Fruit fly (Drosophila melanogaster) whole organism, prepupa: Measurements from ENCODE around the gene CG7916.

Source experiments
- Blimp-1 ChIP-seq: fragments of 200-800 bp; sonication (Bioruptor generic); optimal IDR thresholded peaks from 3 replicates; lab custom pipeline; 2017; ENCODE audit warnings: missing biosample characterization, missing genetic modification characterization, mild to moderate bottlenecking, moderate library complexity, missing genetic modification reagents
- CG10631 ChIP-seq: fragments of 200-800 bp; sonication (Bioruptor generic); optimal IDR thresholded peaks from 2 replicates; lab custom pipeline; 2016; ENCODE audit warnings: missing biosample characterization, missing genetic modification characterization
- CG11294 ChIP-seq: fragments of 200-800 bp; sonication (Bioruptor generic); IDR thresholded peaks from 2 replicates; pipeline ENCODE4 v1.3.6; 2022; ENCODE audit warnings: missing biosample characterization, missing genetic modification characterization
- CG11902 ChIP-seq: fragments of 200-800 bp; sonication (Bioruptor generic); optimal IDR thresholded peaks from 3 replicates; lab custom pipeline; 2016; ENCODE audit warnings: missing biosample characterization, missing genetic modification characterization
- CG15336 ChIP-seq: fragments of 200-800 bp; sonication (Bioruptor generic); IDR thresholded peaks from 2 replicates; pipeline ENCODE4 v1.3.6; 2022; ENCODE audit warnings: missing biosample characterization, missing genetic modification characterization
- CG31627 ChIP-seq: fragments of 200-800 bp; sonication (Bioruptor generic); optimal IDR thresholded peaks from 3 replicates; lab custom pipeline; 2016; ENCODE audit warnings: missing biosample characterization, missing genetic modification characterization
- CG34406 ChIP-seq: fragments of 200-800 bp; sonication (Bioruptor generic); optimal IDR thresholded peaks from 3 replicates; lab custom pipeline; 2016; ENCODE audit warnings: missing biosample characterization, missing genetic modification characterization
- CG6163 ChIP-seq: fragments of 200-800 bp; sonication (Bioruptor generic); IDR thresholded peaks from 3 replicates; pipeline ENCODE4 v1.3.6; 2022; ENCODE audit warnings: missing biosample characterization, missing genetic modification characterization
- CG6276 ChIP-seq: fragments of 200-800 bp; sonication (Bioruptor generic); optimal IDR thresholded peaks from 2 replicates; lab custom pipeline; 2017; ENCODE audit warnings: missing biosample characterization, mild to moderate bottlenecking, missing genetic modification characterization
- CG6792 ChIP-seq: fragments of 200-800 bp; sonication (Bioruptor generic); optimal IDR thresholded peaks from 3 replicates; lab custom pipeline; 2016; ENCODE audit warnings: missing biosample characterization, missing genetic modification characterization
- CG6808 ChIP-seq: fragments of 200-800 bp; sonication (Bioruptor generic); optimal IDR thresholded peaks from 3 replicates; lab custom pipeline; 2017; ENCODE audit warnings: missing biosample characterization, missing genetic modification characterization, mild to moderate bottlenecking, moderate library complexity, missing genetic modification reagents
- CG6854 ChIP-seq: fragments of 200-800 bp; sonication (Bioruptor generic); optimal IDR thresholded peaks from 2 replicates; lab custom pipeline; 2017; ENCODE audit warnings: missing biosample characterization, mild to moderate bottlenecking, missing genetic modification characterization
- CG8119 ChIP-seq: fragments of 200-800 bp; sonication (Bioruptor generic); IDR thresholded peaks from 3 replicates; pipeline ENCODE4 v1.3.6; 2022; ENCODE audit warnings: missing biosample characterization, missing genetic modification characterization
- CG8632 ChIP-seq: fragments of 200-800 bp; sonication (Bioruptor generic); optimal IDR thresholded peaks from 3 replicates; lab custom pipeline; 2016; ENCODE audit warnings: missing biosample characterization, missing genetic modification characterization
- Eip75B ChIP-seq: fragments of 200-800 bp; sonication (Bioruptor generic); optimal IDR thresholded peaks from 3 replicates; lab custom pipeline; 2016; ENCODE audit warnings: missing biosample characterization, missing genetic modification characterization
- Eip78C ChIP-seq: fragments of 200-800 bp; sonication (Bioruptor generic); peaks from one replicate; lab custom pipeline; 2016; ENCODE audit warnings: missing biosample characterization, missing genetic modification characterization
- Eip93F ChIP-seq: fragments of 200-800 bp; sonication (Bioruptor generic); optimal IDR thresholded peaks from 2 replicates; lab custom pipeline; 2016; ENCODE audit warnings: missing biosample characterization, mild to moderate bottlenecking, missing genetic modification characterization
- Gug ChIP-seq: fragments of 200-800 bp; sonication (Bioruptor generic); IDR thresholded peaks from 2 replicates; pipeline ENCODE4 v1.3.6; 2022; ENCODE audit warnings: missing biosample characterization, missing genetic modification characterization
- Hr38 ChIP-seq: sonication (Bioruptor generic); optimal IDR thresholded peaks from 2 replicates; lab custom pipeline; 2016; ENCODE audit warnings: missing biosample characterization, missing genetic modification characterization
- Hr4 ChIP-seq: fragments of 200-800 bp; sonication (Bioruptor generic); optimal IDR thresholded peaks from 3 replicates; lab custom pipeline; 2016; ENCODE audit warnings: missing biosample characterization, missing genetic modification characterization
- Smox ChIP-seq: fragments of 200-800 bp; sonication (Bioruptor generic); optimal IDR thresholded peaks from 3 replicates; lab custom pipeline; 2016; ENCODE audit warnings: missing biosample characterization, missing genetic modification characterization
- achi ChIP-seq: fragments of 200-800 bp; sonication (Bioruptor generic); optimal IDR thresholded peaks from 3 replicates; lab custom pipeline; 2016; ENCODE audit warnings: missing biosample characterization, missing genetic modification characterization
- acj6 ChIP-seq: fragments of 200-800 bp; sonication (Bioruptor generic); optimal IDR thresholded peaks from 3 replicates; lab custom pipeline; 2016; ENCODE audit warnings: missing biosample characterization, missing genetic modification characterization
- cyc ChIP-seq: fragments of 200-800 bp; sonication (Bioruptor generic); optimal IDR thresholded peaks from 3 replicates; lab custom pipeline; 2016; ENCODE audit warnings: missing biosample characterization, missing genetic modification characterization
- dac ChIP-seq: fragments of 200-800 bp; sonication (Bioruptor generic); optimal IDR thresholded peaks from 2 replicates; lab custom pipeline; 2017; ENCODE audit warnings: missing biosample characterization, mild to moderate bottlenecking, missing genetic modification characterization
- eg ChIP-seq: fragments of 200-800 bp; sonication (Bioruptor generic); IDR thresholded peaks from 3 replicates; pipeline ENCODE4 v1.3.6; 2022; ENCODE audit warnings: missing biosample characterization, missing genetic modification characterization
- esn ChIP-seq: fragments of 200-800 bp; sonication (Bioruptor generic); optimal IDR thresholded peaks from 2 replicates; lab custom pipeline; 2016; ENCODE audit warnings: missing biosample characterization, mild to moderate bottlenecking, missing genetic modification characterization, moderate library complexity
- fd59A ChIP-seq: fragments of 200-800 bp; sonication (Bioruptor generic); optimal IDR thresholded peaks from 2 replicates; lab custom pipeline; 2017; ENCODE audit warnings: missing biosample characterization, mild to moderate bottlenecking, missing genetic modification characterization, missing genetic modification reagents
- fd85E ChIP-seq: fragments of 200-800 bp; sonication (Bioruptor generic); optimal IDR thresholded peaks from 3 replicates; lab custom pipeline; 2016; ENCODE audit warnings: missing biosample characterization, missing genetic modification characterization
- fkh ChIP-seq: fragments of 200-800 bp; sonication (Bioruptor generic); optimal IDR thresholded peaks from 3 replicates; lab custom pipeline; 2017; ENCODE audit warnings: missing biosample characterization, mild to moderate bottlenecking, missing genetic modification characterization, moderate library complexity
- lz ChIP-seq: fragments of 200-800 bp; sonication (Bioruptor generic); optimal IDR thresholded peaks from 3 replicates; lab custom pipeline; 2016; ENCODE audit warnings: missing biosample characterization, missing genetic modification characterization
- net ChIP-seq: fragments of 200-800 bp; sonication (Bioruptor generic); optimal IDR thresholded peaks from 3 replicates; lab custom pipeline; 2016; ENCODE audit warnings: missing biosample characterization, missing genetic modification characterization
- pdm3 ChIP-seq: fragments of 200-800 bp; sonication (Bioruptor generic); optimal IDR thresholded peaks from 3 replicates; lab custom pipeline; 2016; ENCODE audit warnings: missing biosample characterization, missing genetic modification characterization
- ss ChIP-seq, 2 experiments: fragments of 200-800 bp; sonication (Bioruptor generic); optimal IDR thresholded peaks; 2 replicates in 1 of 2; 3 replicates in 1 of 2; lab custom pipeline; 2017 to 2018; ENCODE audit warnings: mild to moderate bottlenecking in 2 of 2, missing biosample characterization in 2 of 2, missing genetic modification characterization in 2 of 2, moderate library complexity in 1 of 2
- topi ChIP-seq: fragments of 200-800 bp; sonication (Bioruptor generic); optimal IDR thresholded peaks from 3 replicates; lab custom pipeline; 2016; ENCODE audit warnings: missing biosample characterization, missing genetic modification characterization
- vri ChIP-seq: fragments of 200-800 bp; sonication (Bioruptor generic); optimal IDR thresholded peaks from 3 replicates; lab custom pipeline; 2016; ENCODE audit warnings: missing biosample characterization, mild to moderate bottlenecking, missing genetic modification characterization

CG7916 gene

dm6 chr2L:13846239-13846802 lies at the start of gene CG7916:
Gene CG7916 (plus strand): TSS chr2L:13846752.
- TF ChIP-seq ss (GFP tag; optimal IDR thresholded peaks at IDR 0.05; lab: Kevin White, UChicago) (no peak), vri (GFP tag; lab: Kevin White, UChicago) (peak; percentile 33)

DNA sequence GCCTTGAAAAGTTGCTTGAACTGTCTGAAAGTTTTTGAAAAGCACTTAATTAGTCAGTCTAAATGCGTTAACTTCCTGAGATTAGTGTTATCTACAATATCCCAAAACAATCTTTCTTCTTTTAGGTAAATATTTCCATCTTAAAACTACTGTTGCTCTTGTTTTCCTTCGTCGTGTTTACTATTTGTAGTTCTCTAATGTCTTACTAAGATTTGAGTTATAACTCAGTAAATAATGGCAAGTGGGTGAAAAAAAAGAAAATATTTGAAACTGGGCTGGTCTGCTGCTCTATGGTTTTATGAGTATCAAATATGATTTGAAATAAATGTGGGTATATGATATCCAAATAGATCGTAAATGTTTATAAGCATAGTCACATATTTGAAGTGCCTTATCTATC lies 45.4 kb upstream of the CG7916 start:
- TF ChIP-seq Smox (GFP tag; lab: Kevin White, UChicago): no peak
- TF ChIP-seq lz (GFP tag; lab: Kevin White, UChicago): no peak
- TF ChIP-seq dac: no peak
- TF ChIP-seq CG6792 (GFP tag; lab: Kevin White, UChicago): no peak
- TF ChIP-seq fkh (GFP tag; lab: Kevin White, UChicago): peak; percentile 42
- no peak for TF ChIP-seq Blimp-1
- TF ChIP-seq achi (GFP tag; lab: Kevin White, UChicago): no peak

- TF ChIP-seq CG6163 (GFP tag; lab: Robert Waterston, UW) (no peak), Hr4 (no peak), CG6792 (GFP tag; lab: Kevin White, UChicago) (no peak), CG15336 (GFP tag; lab: Robert Waterston, UW) (no peak), esn (GFP tag; lab: Kevin White, UChicago) (no peak), ss (GFP tag; optimal IDR thresholded peaks at IDR 0.05; lab: Kevin White, UChicago) (no peak), CG10631 (GFP tag; lab: Kevin White, UChicago) (no peak), CG34406 (no peak), achi (GFP tag; lab: Kevin White, UChicago) (no peak)
These were observed 44.4 kb upstream of the CG7916 start for dm6 chr2L:13802075-13802639.

DNA sequence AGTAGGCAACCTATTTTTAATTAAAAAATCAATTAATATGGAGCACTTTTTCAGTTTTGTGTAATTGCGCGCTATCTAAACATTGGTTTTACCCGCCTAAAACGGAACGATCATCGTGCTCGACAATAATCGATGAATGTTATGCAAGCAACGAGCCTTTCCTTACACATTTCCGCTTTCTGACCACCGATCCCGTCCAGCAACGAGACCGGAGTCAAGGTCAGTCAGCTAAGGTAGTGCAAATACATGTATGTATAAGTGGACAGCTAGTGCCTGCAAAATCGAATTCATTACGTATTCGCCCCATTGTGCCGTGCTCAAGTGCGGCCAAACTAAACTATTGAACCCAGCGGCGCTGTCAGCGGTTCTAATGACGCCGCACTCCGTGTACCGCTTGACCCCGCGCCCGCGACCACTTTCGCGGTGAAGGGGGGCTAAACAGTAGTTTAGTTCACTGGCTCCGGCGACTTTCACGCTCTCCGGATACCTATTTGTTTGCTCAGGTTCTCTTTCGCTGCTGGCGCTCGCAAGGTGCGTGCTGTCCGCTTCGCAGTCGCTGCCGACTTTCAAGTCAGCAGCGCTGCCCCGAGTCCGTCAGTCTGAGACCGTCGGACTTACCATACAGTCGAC lies 43.4 kb upstream of the CG7916 start, which contains the start of gene CAH1:
CAH1 (plus strand) TSS at position 595 of the 630 bp plus-strand sequence.
- TF ChIP-seq Hr38 (GFP tag; lab: Kevin White, UChicago) (no peak), CG6792 (GFP tag; lab: Kevin White, UChicago) (no peak), achi (GFP tag; lab: Kevin White, UChicago) (no peak), pdm3 (GFP tag; lab: Kevin White, UChicago) (no peak), CG11902 (GFP tag; lab: Kevin White, UChicago) (no peak), fd85E (GFP tag; lab: Kevin White, UChicago) (no peak), eg (GFP tag; lab: Robert Waterston, UW) (peak; percentile 33; the same call in 1 of the 3 replicates), CG11294 (GFP tag; lab: Robert Waterston, UW) (no peak), fd59A (GFP tag; lab: Kevin White, UChicago) (no peak), Eip93F (GFP tag; lab: Kevin White, UChicago) (no peak), fkh (GFP tag; lab: Kevin White, UChicago) (peak; percentile 12), Gug (GFP tag; lab: Robert Waterston, UW) (no peak), acj6 (GFP tag; lab: Kevin White, UChicago) (no peak)

DNA sequence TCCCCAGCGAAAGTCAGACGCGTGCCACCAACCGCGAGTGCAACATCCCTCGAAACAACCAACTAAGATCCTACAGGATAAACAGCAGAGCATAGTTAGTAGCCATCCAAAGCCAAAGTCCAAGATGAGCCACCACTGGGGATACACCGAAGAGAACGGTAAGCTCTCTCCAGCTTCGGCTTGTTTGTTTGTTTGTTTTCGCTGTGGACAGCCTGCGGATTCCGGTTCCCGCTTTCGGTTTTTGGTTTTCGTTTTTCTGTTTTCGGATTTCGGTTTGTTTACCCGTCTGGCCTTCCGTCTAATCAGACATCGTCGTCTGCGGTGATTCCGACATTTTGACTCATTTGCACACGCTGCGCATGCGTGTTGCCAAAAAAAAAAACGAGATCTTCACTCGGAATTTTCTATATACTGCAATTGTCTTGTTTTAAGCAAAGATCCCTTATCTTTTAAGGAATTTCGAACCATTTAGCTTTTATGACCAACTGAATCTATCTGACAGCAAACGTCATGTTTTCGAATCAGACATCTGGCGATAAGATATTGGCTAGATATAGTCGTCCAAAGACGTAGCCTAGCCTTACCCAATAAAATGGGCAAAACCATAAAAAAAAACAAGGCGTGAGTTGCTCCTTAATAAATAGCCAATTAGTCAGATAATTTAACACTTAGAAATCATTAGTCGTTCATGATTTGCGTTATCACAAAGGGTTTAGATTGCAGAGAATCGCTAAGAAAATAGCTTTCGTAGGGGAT lies 42.6 kb upstream of the CG7916 start:
- TF ChIP-seq eg (GFP tag; lab: Robert Waterston, UW): peak; percentile 9; the same call in 1 of the 3 replicates
- TF ChIP-seq Eip78C (GFP tag; lab: Kevin White, UChicago): peak; percentile 53
- no peak for TF ChIP-seq esn (GFP tag; lab: Kevin White, UChicago)
- TF ChIP-seq Eip75B (GFP tag; lab: Kevin White, UChicago): no peak
- TF ChIP-seq ss (GFP tag; optimal IDR thresholded peaks at IDR 0.05; lab: Kevin White, UChicago): peak in 1 of 2 experiments; percentile 16
- peak; percentile 38 for TF ChIP-seq vri (GFP tag; lab: Kevin White, UChicago)
- TF ChIP-seq CG6808 (GFP tag; lab: Kevin White, UChicago): peak; percentile 10
- TF ChIP-seq cyc (GFP tag; lab: Kevin White, UChicago): no peak
- TF ChIP-seq Blimp-1: peak; percentile 28
- TF ChIP-seq CG8632: no peak
- TF ChIP-seq fkh (GFP tag; lab: Kevin White, UChicago): peak; percentile 28
- TF ChIP-seq Gug (GFP tag; lab: Robert Waterston, UW): no peak
- TF ChIP-seq CG31627 (GFP tag; lab: Kevin White, UChicago): no peak
- no peak for TF ChIP-seq topi (GFP tag; lab: Kevin White, UChicago)
- no peak for TF ChIP-seq CG8119 (GFP tag; lab: Robert Waterston, UW)
- peak; percentile 0 for TF ChIP-seq net (GFP tag; lab: Kevin White, UChicago)
- TF ChIP-seq fd59A (GFP tag; lab: Kevin White, UChicago): no peak
- TF ChIP-seq CG6276 (GFP tag; lab: Kevin White, UChicago): peak; percentile 19
- peak; percentile 41 for TF ChIP-seq CG6854
